Fruit fly (Drosophila melanogaster) whole organism: ENCODE data around the gene HDAC3.

Experiments
- CG8478 ChIP-seq: fragments of >200 bp; optimal IDR thresholded peaks from 2 replicates; lab custom pipeline; 2018; ENCODE audit warnings: inconsistent platforms
- Dll ChIP-seq: fragments of >200 bp; optimal IDR thresholded peaks from 2 replicates; lab custom pipeline; 2017
- EcR ChIP-seq, 2 experiments: fragments of >200 bp; optimal IDR thresholded peaks; 2 replicates each; lab custom pipeline; 2017; ENCODE audit warnings: missing biosample characterization in 2 of 2, missing genetic modification characterization in 2 of 2, missing genetic modification reagents in 2 of 2
- pan ChIP-seq: fragments of >200 bp; optimal IDR thresholded peaks from 2 replicates; lab custom pipeline; 2017
- psq ChIP-seq: fragments of >200 bp; optimal IDR thresholded peaks from 2 replicates; lab custom pipeline; 2017
- usp ChIP-seq: fragments of >200 bp; optimal IDR thresholded peaks from 2 replicates; lab custom pipeline; 2017; ENCODE audit warnings: missing biosample characterization, missing genetic modification characterization, mixed read lengths

The HDAC3 gene

dm6 chr3R:5485295-5485718, 10.9 kb upstream of the HDAC3 start, which contains the start of gene CG31550:
CG31550 (plus strand) TSS chr3R:5485543.
- no peak for TF ChIP-seq usp (GFP tag; lab: Kevin White, UChicago)
- TF ChIP-seq CG8478 (lab: Kevin White, UChicago), result no peak
- TF ChIP-seq EcR (GFP tag; optimal IDR thresholded peaks at IDR 0.05; lab: Kevin White, UChicago), result no peak
- TF ChIP-seq psq (lab: Kevin White, UChicago), result no peak
- no peak for TF ChIP-seq pan

dm6 chr3R:5483488-5484109, 9.2 kb upstream of the HDAC3 start, which contains the start of gene ksr:
ksr (minus strand) TSS chr3R:5483906.
- TF ChIP-seq usp (GFP tag; lab: Kevin White, UChicago), result no peak
- no peak for TF ChIP-seq pan
- no peak for TF ChIP-seq EcR (GFP tag; optimal IDR thresholded peaks at IDR 0.05; lab: Kevin White, UChicago)
- TF ChIP-seq CG8478 (lab: Kevin White, UChicago), result no peak
- no peak for TF ChIP-seq Dll (lab: Kevin White, UChicago)
- no peak for TF ChIP-seq psq (lab: Kevin White, UChicago)

- TF ChIP-seq usp (GFP tag; lab: Kevin White, UChicago) (no peak), pan (no peak), Dll (lab: Kevin White, UChicago) (no peak), CG8478 (lab: Kevin White, UChicago) (no peak), psq (lab: Kevin White, UChicago) (no peak), EcR (GFP tag; optimal IDR thresholded peaks at IDR 0.05; lab: Kevin White, UChicago) (no peak)
Observed at dm6 chr3R:5482790-5483189, 8.4 kb upstream of the HDAC3 start.

dm6 chr3R:5470586-5471283, 3.7 kb downstream of the HDAC3 start, which contains the start of the genes mRpL44 and Snr1:
mRpL44 (minus strand) TSS chr3R:5470636.
Snr1 (plus strand) TSS chr3R:5470926.
- no peak for TF ChIP-seq Dll (lab: Kevin White, UChicago)
- no peak for TF ChIP-seq EcR (GFP tag; optimal IDR thresholded peaks at IDR 0.05; lab: Kevin White, UChicago)
- TF ChIP-seq usp (GFP tag; lab: Kevin White, UChicago), result no peak
- TF ChIP-seq pan, result no peak
- TF ChIP-seq CG8478 (lab: Kevin White, UChicago), result no peak
- no peak for TF ChIP-seq psq (lab: Kevin White, UChicago)

dm6 chr3R:5467619-5468018, 6.8 kb downstream of the HDAC3 start, which contains the start of gene POLDIP2:
POLDIP2 (plus strand) TSS chr3R:5467778.
- no peak for TF ChIP-seq EcR (GFP tag; optimal IDR thresholded peaks at IDR 0.05; lab: Kevin White, UChicago)
- no peak for TF ChIP-seq pan
- TF ChIP-seq Dll (lab: Kevin White, UChicago), result no peak
- TF ChIP-seq psq (lab: Kevin White, UChicago), result no peak
- no peak for TF ChIP-seq usp (GFP tag; lab: Kevin White, UChicago)
- TF ChIP-seq CG8478 (lab: Kevin White, UChicago), result no peak

- TF ChIP-seq EcR (GFP tag; optimal IDR thresholded peaks at IDR 0.05; lab: Kevin White, UChicago) (no peak), Dll (lab: Kevin White, UChicago) (no peak), psq (lab: Kevin White, UChicago) (no peak), usp (GFP tag; lab: Kevin White, UChicago) (no peak), pan (no peak), CG8478 (lab: Kevin White, UChicago) (no peak)
Observed at dm6 chr3R:5466875-5467274, 7.5 kb downstream of the HDAC3 start, which contains the start of gene RpL35A. RpL35A (minus strand) TSS chr3R:5467101.

dm6 chr3R:5464481-5464880, 9.9 kb downstream of the HDAC3 start, which contains the start of gene PEK:
PEK (minus strand) TSS chr3R:5464753.
- TF ChIP-seq pan, result no peak
- no peak for TF ChIP-seq psq (lab: Kevin White, UChicago)
- no peak for TF ChIP-seq Dll (lab: Kevin White, UChicago)
- TF ChIP-seq EcR (GFP tag; optimal IDR thresholded peaks at IDR 0.05; lab: Kevin White, UChicago), result no peak
- no peak for TF ChIP-seq usp (GFP tag; lab: Kevin White, UChicago)

dm6 chr3R:5463199-5463949, 11.0 kb downstream of the HDAC3 start:
- TF ChIP-seq CG8478 (lab: Kevin White, UChicago) (no peak), pan (no peak), Dll (lab: Kevin White, UChicago) (no peak), psq (lab: Kevin White, UChicago) (no peak)

- TF ChIP-seq EcR (GFP tag; optimal IDR thresholded peaks at IDR 0.05; lab: Kevin White, UChicago), result no peak
- no peak for TF ChIP-seq usp (GFP tag; lab: Kevin White, UChicago)
- no peak for TF ChIP-seq CG8478 (lab: Kevin White, UChicago)
- no peak for TF ChIP-seq Dll (lab: Kevin White, UChicago)
- no peak for TF ChIP-seq psq (lab: Kevin White, UChicago)
- TF ChIP-seq pan, result no peak
Observed at dm6 chr3R:5458627-5459026, 15.8 kb downstream of the HDAC3 start.

dm6 chr3R:5454334-5454733, 20.1 kb downstream of the HDAC3 start:
- TF ChIP-seq psq (lab: Kevin White, UChicago) (no peak), pan (no peak), CG8478 (lab: Kevin White, UChicago) (no peak), usp (GFP tag; lab: Kevin White, UChicago) (no peak), EcR (GFP tag; optimal IDR thresholded peaks at IDR 0.05; lab: Kevin White, UChicago) (no peak)

dm6 chr3R:5438750-5439149, 35.6 kb downstream of the HDAC3 start:
- TF ChIP-seq pan (no peak), usp (GFP tag; lab: Kevin White, UChicago) (no peak), CG8478 (lab: Kevin White, UChicago) (no peak), EcR (GFP tag; optimal IDR thresholded peaks at IDR 0.05; lab: Kevin White, UChicago) (no peak), psq (lab: Kevin White, UChicago) (no peak), Dll (lab: Kevin White, UChicago) (no peak)
